Fruit fly (Drosophila melanogaster): ENCODE measurements around the gene Osi11.

Gene Osi11

dm6 chr3R:6229055-6229841 lies 39.3 kb downstream of the Osi11 start (continued):
- TF ChIP-seq sens (GFP tag) (peak; percentile 81), CG30403 (GFP tag; optimal IDR thresholded peaks at IDR 0.05) (peak; percentile 42), kay (GFP tag; optimal IDR thresholded peaks at IDR 0.05) (no peak), grn (GFP tag; optimal IDR thresholded peaks at IDR 0.05) (peak; percentile 22), CG7786 (GFP tag; optimal IDR thresholded peaks at IDR 0.05) (no peak)

- TF ChIP-seq Adf1 (GFP tag; IDR thresholded peaks at IDR 0.05) = no peak
- peak; percentile 4 for TF ChIP-seq Ets65A (GFP tag)
- TF ChIP-seq Blimp-1 (GFP tag; optimal IDR thresholded peaks at IDR 0.05) = peak; percentile 95
These were observed 41.5 kb downstream of the Osi11 start, which contains the start of gene Osi5 for dm6 chr3R:6226997-6227562. Gene Osi5, plus strand, starts transcription at chr3R:6227512.

- TF ChIP-seq pros (GFP tag; optimal IDR thresholded peaks at IDR 0.05) (peak; percentile 14), al (GFP tag; IDR thresholded peaks at IDR 0.05) (no peak), dysf (GFP tag; IDR thresholded peaks at IDR 0.05) (no peak), CG11696 (GFP tag; IDR thresholded peaks at IDR 0.05) (no peak), B-H2 (GFP tag; optimal IDR thresholded peaks at IDR 0.05) (no peak), abd-A (tag; optimal IDR thresholded peaks at IDR 0.05) (peak; percentile 60), kni (GFP tag; optimal IDR thresholded peaks at IDR 0.05) (peak; percentile 34), fd102C (GFP tag; optimal IDR thresholded peaks at IDR 0.05) (no peak), Hr78 (GFP tag; optimal IDR thresholded peaks at IDR 0.05) (peak in 1 of 2 experiments; percentile 32), Blimp-1 (GFP tag; optimal IDR thresholded peaks at IDR 0.05) (peak; percentile 93), CG8388 (GFP tag; optimal IDR thresholded peaks at IDR 0.05) (no peak), zen (tag; optimal IDR thresholded peaks at IDR 0.05) (no peak), toy (GFP tag; IDR thresholded peaks at IDR 0.05) (no peak), CG7745 (tag; optimal IDR thresholded peaks at IDR 0.05) (peak; percentile 75)
These were observed 42.4 kb downstream of the Osi11 start for dm6 chr3R:6226156-6226555.

dm6 chr3R:6222119-6222518 lies 46.4 kb downstream of the Osi11 start:
- TF ChIP-seq CG11504 (tag; optimal IDR thresholded peaks at IDR 0.05) (peak; percentile 40), ATbp (GFP tag; optimal IDR thresholded peaks at IDR 0.05) (no peak), CG7556 (GFP tag; optimal IDR thresholded peaks at IDR 0.05) (no peak), gem (tag; optimal IDR thresholded peaks at IDR 0.05) (peak; percentile 33), ewg (GFP tag; optimal IDR thresholded peaks at IDR 0.05) (no peak), CG16863 (GFP tag; optimal IDR thresholded peaks at IDR 0.05) (no peak), seq (GFP tag; IDR thresholded peaks at IDR 0.05) (no peak), amos (GFP tag; IDR thresholded peaks at IDR 0.05; ENCODE audit: partially characterized antibody) (no peak), Bgb (GFP tag; IDR thresholded peaks at IDR 0.05; ENCODE audit: partially characterized antibody) (no peak), CG17359 (tag; optimal IDR thresholded peaks at IDR 0.05) (no peak), wek (GFP tag; optimal IDR thresholded peaks at IDR 0.05) (no peak), nmo (GFP tag; optimal IDR thresholded peaks at IDR 0.05) (peak; percentile 6), org-1 (GFP tag; optimal IDR thresholded peaks at IDR 0.05) (no peak), CoRest (tag; optimal IDR thresholded peaks at IDR 0.05) (no peak), CG15479 (GFP tag; optimal IDR thresholded peaks at IDR 0.05) (no peak), CG7839 (tag; optimal IDR thresholded peaks at IDR 0.05) (peak; percentile 16), Xbp1 (GFP tag; optimal IDR thresholded peaks at IDR 0.05) (no peak), dmrt99B (tag; optimal IDR thresholded peaks at IDR 0.05) (peak; percentile 17), CG18262 (tag; optimal IDR thresholded peaks at IDR 0.05) (peak; percentile 31), CG2889 (GFP tag; IDR thresholded peaks at IDR 0.05) (no peak), fd96Cb (tag; optimal IDR thresholded peaks at IDR 0.05) (no peak), eve (GFP tag; optimal IDR thresholded peaks at IDR 0.05) (no peak), tap (tag; optimal IDR thresholded peaks at IDR 0.05) (no peak)
